Fruit fly (Drosophila melanogaster) whole organism, prepupa: ENCODE measurements around the gene CG12017.
A peak's percentile ranks its signal among the peaks of the same experiment; 100 is the strongest.

ENCODE experiments used
- Blimp-1 ChIP-seq: fragments of 200-800 bp; sonication (Bioruptor generic); optimal IDR thresholded peaks from 3 replicates; lab custom pipeline; 2017; ENCODE audit warnings: missing biosample characterization, missing genetic modification characterization, mild to moderate bottlenecking, moderate library complexity, missing genetic modification reagents
- CG10631 ChIP-seq: fragments of 200-800 bp; sonication (Bioruptor generic); optimal IDR thresholded peaks from 2 replicates; lab custom pipeline; 2016; ENCODE audit warnings: missing biosample characterization, missing genetic modification characterization
- CG10669 ChIP-seq: fragments of 200-800 bp; sonication (Bioruptor generic); optimal IDR thresholded peaks from 3 replicates; lab custom pipeline; 2018; ENCODE audit warnings: missing biosample characterization, mild to moderate bottlenecking, missing genetic modification characterization, moderate library complexity
- CG11762 ChIP-seq: fragments of 200-800 bp; sonication (Bioruptor generic); optimal IDR thresholded peaks from 3 replicates; lab custom pipeline; 2016; ENCODE audit warnings: missing biosample characterization, missing genetic modification characterization; ENCODE audit not compliant: insufficient read depth
- CG11902 ChIP-seq: fragments of 200-800 bp; sonication (Bioruptor generic); optimal IDR thresholded peaks from 3 replicates; lab custom pipeline; 2016; ENCODE audit warnings: missing biosample characterization, missing genetic modification characterization
- CG15336 ChIP-seq: fragments of 200-800 bp; sonication (Bioruptor generic); IDR thresholded peaks from 2 replicates; pipeline ENCODE4 v1.3.6; 2022; ENCODE audit warnings: missing biosample characterization, missing genetic modification characterization
- CG1621 ChIP-seq: fragments of 200-800 bp; sonication (Bioruptor generic); optimal IDR thresholded peaks from 3 replicates; lab custom pipeline; 2018; ENCODE audit warnings: missing biosample characterization, mild to moderate bottlenecking, missing genetic modification characterization
- CG16779 ChIP-seq: fragments of 200-800 bp; sonication (Bioruptor generic); optimal IDR thresholded peaks from 3 replicates; lab custom pipeline; 2017; ENCODE audit warnings: missing biosample characterization, mild to moderate bottlenecking, missing genetic modification characterization
- CG3032 ChIP-seq: fragments of 200-800 bp; optimal IDR thresholded peaks from 2 replicates; lab custom pipeline; 2019; ENCODE audit warnings: missing biosample characterization, mild to moderate bottlenecking, missing genetic modification characterization, moderate library complexity
- CG32006 ChIP-seq: fragments of 200-800 bp; sonication (Bioruptor generic); optimal IDR thresholded peaks from 3 replicates; lab custom pipeline; 2017; ENCODE audit warnings: missing biosample characterization, mild to moderate bottlenecking, missing genetic modification characterization
- CG3919 ChIP-seq: fragments of 200-800 bp; sonication (Bioruptor generic); optimal IDR thresholded peaks from 3 replicates; lab custom pipeline; 2016; ENCODE audit warnings: missing biosample characterization, missing genetic modification characterization
- CG6163 ChIP-seq: fragments of 200-800 bp; sonication (Bioruptor generic); IDR thresholded peaks from 3 replicates; pipeline ENCODE4 v1.3.6; 2022; ENCODE audit warnings: missing biosample characterization, missing genetic modification characterization
- CG6276 ChIP-seq: fragments of 200-800 bp; sonication (Bioruptor generic); optimal IDR thresholded peaks from 2 replicates; lab custom pipeline; 2017; ENCODE audit warnings: missing biosample characterization, mild to moderate bottlenecking, missing genetic modification characterization
- CG6808 ChIP-seq: fragments of 200-800 bp; sonication (Bioruptor generic); optimal IDR thresholded peaks from 3 replicates; lab custom pipeline; 2017; ENCODE audit warnings: missing biosample characterization, missing genetic modification characterization, mild to moderate bottlenecking, moderate library complexity, missing genetic modification reagents
- CG6854 ChIP-seq: fragments of 200-800 bp; sonication (Bioruptor generic); optimal IDR thresholded peaks from 2 replicates; lab custom pipeline; 2017; ENCODE audit warnings: missing biosample characterization, mild to moderate bottlenecking, missing genetic modification characterization
- CG8319 ChIP-seq: fragments of 200-800 bp; sonication (Bioruptor generic); optimal IDR thresholded peaks from 3 replicates; lab custom pipeline; 2016; ENCODE audit warnings: missing biosample characterization, missing genetic modification characterization
- CG9139 ChIP-seq: fragments of 200-800 bp; sonication (Bioruptor generic); optimal IDR thresholded peaks from 3 replicates; lab custom pipeline; 2017; ENCODE audit warnings: missing biosample characterization, mild to moderate bottlenecking, missing genetic modification characterization
- Eip75B ChIP-seq: fragments of 200-800 bp; sonication (Bioruptor generic); optimal IDR thresholded peaks from 3 replicates; lab custom pipeline; 2016; ENCODE audit warnings: missing biosample characterization, missing genetic modification characterization
- Eip78C ChIP-seq: fragments of 200-800 bp; sonication (Bioruptor generic); peaks from one replicate; lab custom pipeline; 2016; ENCODE audit warnings: missing biosample characterization, missing genetic modification characterization
- Eip93F ChIP-seq: fragments of 200-800 bp; sonication (Bioruptor generic); optimal IDR thresholded peaks from 2 replicates; lab custom pipeline; 2016; ENCODE audit warnings: missing biosample characterization, mild to moderate bottlenecking, missing genetic modification characterization
- Ets96B ChIP-seq: fragments of 200-800 bp; optimal IDR thresholded peaks from 2 replicates; lab custom pipeline; 2019; ENCODE audit warnings: missing biosample characterization, mild to moderate bottlenecking, missing genetic modification characterization, moderate library complexity
- Hr38 ChIP-seq: sonication (Bioruptor generic); optimal IDR thresholded peaks from 2 replicates; lab custom pipeline; 2016; ENCODE audit warnings: missing biosample characterization, missing genetic modification characterization
- Hr39 ChIP-seq: fragments of 200-800 bp; sonication (Bioruptor generic); optimal IDR thresholded peaks from 2 replicates; lab custom pipeline; 2016; ENCODE audit warnings: missing biosample characterization, missing genetic modification characterization
- Hr4 ChIP-seq: fragments of 200-800 bp; sonication (Bioruptor generic); optimal IDR thresholded peaks from 3 replicates; lab custom pipeline; 2016; ENCODE audit warnings: missing biosample characterization, missing genetic modification characterization
- Lpt ChIP-seq: fragments of 200-800 bp; sonication (Bioruptor generic); optimal IDR thresholded peaks from 3 replicates; lab custom pipeline; 2016; ENCODE audit warnings: missing biosample characterization, missing genetic modification characterization
- Met ChIP-seq: fragments of 200-800 bp; sonication (Bioruptor generic); optimal IDR thresholded peaks from 3 replicates; lab custom pipeline; 2016; ENCODE audit warnings: missing biosample characterization, missing genetic modification characterization
- OdsH ChIP-seq: fragments of 200-800 bp; sonication (Bioruptor generic); optimal IDR thresholded peaks from 3 replicates; lab custom pipeline; 2016; ENCODE audit warnings: missing biosample characterization, missing genetic modification characterization
- Smox ChIP-seq: fragments of 200-800 bp; sonication (Bioruptor generic); optimal IDR thresholded peaks from 3 replicates; lab custom pipeline; 2016; ENCODE audit warnings: missing biosample characterization, missing genetic modification characterization
- Sox102F ChIP-seq: fragments of 200-800 bp; sonication (Bioruptor generic); optimal IDR thresholded peaks from 2 replicates; lab custom pipeline; 2016; ENCODE audit warnings: missing biosample characterization, mild to moderate bottlenecking, missing genetic modification characterization
- Sox14 ChIP-seq: fragments of 200-800 bp; sonication (Bioruptor generic); optimal IDR thresholded peaks from 3 replicates; lab custom pipeline; 2016; ENCODE audit warnings: missing biosample characterization, missing genetic modification characterization
- Sox15 ChIP-seq: fragments of 200-800 bp; sonication (Bioruptor generic); optimal IDR thresholded peaks from 3 replicates; lab custom pipeline; 2016; ENCODE audit warnings: missing biosample characterization, missing genetic modification characterization
- achi ChIP-seq: fragments of 200-800 bp; sonication (Bioruptor generic); optimal IDR thresholded peaks from 3 replicates; lab custom pipeline; 2016; ENCODE audit warnings: missing biosample characterization, missing genetic modification characterization
- acj6 ChIP-seq: fragments of 200-800 bp; sonication (Bioruptor generic); optimal IDR thresholded peaks from 3 replicates; lab custom pipeline; 2016; ENCODE audit warnings: missing biosample characterization, missing genetic modification characterization
- cyc ChIP-seq: fragments of 200-800 bp; sonication (Bioruptor generic); optimal IDR thresholded peaks from 3 replicates; lab custom pipeline; 2016; ENCODE audit warnings: missing biosample characterization, missing genetic modification characterization
- dsx ChIP-seq: fragments of 200-800 bp; optimal IDR thresholded peaks from 3 replicates; lab custom pipeline; 2019; ENCODE audit warnings: missing biosample characterization, mild to moderate bottlenecking, missing genetic modification characterization, moderate library complexity; ENCODE audit not compliant: poor library complexity, severe bottlenecking
- esn ChIP-seq: fragments of 200-800 bp; sonication (Bioruptor generic); optimal IDR thresholded peaks from 2 replicates; lab custom pipeline; 2016; ENCODE audit warnings: missing biosample characterization, mild to moderate bottlenecking, missing genetic modification characterization, moderate library complexity
- fd85E ChIP-seq: fragments of 200-800 bp; sonication (Bioruptor generic); optimal IDR thresholded peaks from 3 replicates; lab custom pipeline; 2016; ENCODE audit warnings: missing biosample characterization, missing genetic modification characterization
- fkh ChIP-seq: fragments of 200-800 bp; sonication (Bioruptor generic); optimal IDR thresholded peaks from 3 replicates; lab custom pipeline; 2017; ENCODE audit warnings: missing biosample characterization, mild to moderate bottlenecking, missing genetic modification characterization, moderate library complexity
- net ChIP-seq: fragments of 200-800 bp; sonication (Bioruptor generic); optimal IDR thresholded peaks from 3 replicates; lab custom pipeline; 2016; ENCODE audit warnings: missing biosample characterization, missing genetic modification characterization
- pdm3 ChIP-seq: fragments of 200-800 bp; sonication (Bioruptor generic); optimal IDR thresholded peaks from 3 replicates; lab custom pipeline; 2016; ENCODE audit warnings: missing biosample characterization, missing genetic modification characterization
- salr ChIP-seq, 2 experiments: fragments of 200-800 bp; sonication (Bioruptor generic); optimal IDR thresholded peaks; 3 replicates each; lab custom pipeline; 2016 to 2018; ENCODE audit warnings: missing biosample characterization in 2 of 2, missing genetic modification characterization in 2 of 2, mild to moderate bottlenecking in 1 of 2
- spab ChIP-seq: fragments of 200-800 bp; sonication (Bioruptor generic); optimal IDR thresholded peaks from 2 replicates; lab custom pipeline; 2017; ENCODE audit warnings: missing biosample characterization, mild to moderate bottlenecking, missing genetic modification characterization, missing genetic modification reagents
- ss ChIP-seq, 2 experiments: fragments of 200-800 bp; sonication (Bioruptor generic); optimal IDR thresholded peaks; 2 replicates in 1 of 2; 3 replicates in 1 of 2; lab custom pipeline; 2017 to 2018; ENCODE audit warnings: mild to moderate bottlenecking in 2 of 2, missing biosample characterization in 2 of 2, missing genetic modification characterization in 2 of 2, moderate library complexity in 1 of 2
- svp ChIP-seq: fragments of 200-800 bp; sonication (Bioruptor generic); peaks from one replicate; lab custom pipeline; 2016; ENCODE audit warnings: missing biosample characterization, missing genetic modification characterization
- topi ChIP-seq: fragments of 200-800 bp; sonication (Bioruptor generic); optimal IDR thresholded peaks from 3 replicates; lab custom pipeline; 2016; ENCODE audit warnings: missing biosample characterization, missing genetic modification characterization
- vri ChIP-seq: fragments of 200-800 bp; sonication (Bioruptor generic); optimal IDR thresholded peaks from 3 replicates; lab custom pipeline; 2016; ENCODE audit warnings: missing biosample characterization, mild to moderate bottlenecking, missing genetic modification characterization

Gene CG12017

DNA sequence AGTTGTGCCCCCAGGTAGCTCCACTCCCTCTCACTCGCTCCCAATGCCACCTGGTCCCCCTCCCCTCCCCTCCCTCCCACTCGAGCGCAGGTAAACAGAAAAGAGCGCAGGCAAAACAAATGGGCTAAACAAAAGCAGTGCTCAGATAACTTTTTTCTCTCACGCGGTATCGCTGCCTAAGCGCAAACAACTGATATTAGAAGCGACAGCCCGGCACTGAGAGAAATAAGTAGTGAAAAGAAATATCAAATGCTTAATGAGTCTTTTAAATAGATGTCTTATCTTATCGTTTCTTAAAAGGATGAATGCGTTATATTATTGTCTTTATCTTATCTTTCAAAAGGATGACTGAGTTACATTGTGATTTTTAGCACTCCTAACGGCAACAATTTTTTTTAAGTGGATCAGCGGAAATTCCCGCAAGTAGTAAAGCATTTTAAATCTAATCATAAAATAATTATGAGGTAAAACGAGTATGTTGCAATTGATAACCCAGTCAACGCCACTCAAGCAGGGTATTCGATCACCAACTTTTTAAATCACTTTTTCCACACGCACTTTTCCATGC, 21.2 kb downstream of the CG12017 start (continued):
- TF ChIP-seq CG9139 (no peak), achi (GFP tag; lab: Kevin White, UChicago) (peak; percentile 42), CG10631 (GFP tag; lab: Kevin White, UChicago) (peak; percentile 29), CG3032 (tag; lab: Kevin White, UChicago) (no peak), CG32006 (peak; percentile 74), acj6 (peak; percentile 20), net (GFP tag; lab: Kevin White, UChicago) (peak; percentile 39), Eip75B (peak; percentile 19), topi (peak; percentile 27), Hr38 (GFP tag; lab: Kevin White, UChicago) (no peak), Hr39 (GFP tag; lab: Kevin White, UChicago) (peak; percentile 16), esn (peak; percentile 13), CG6163 (GFP tag; lab: Robert Waterston, UW) (peak; percentile 59; the same call in 2 of the 3 replicates), spab (no peak), salr (GFP tag; optimal IDR thresholded peaks at IDR 0.05; lab: Kevin White, UChicago) (peak in 1 of 2 experiments; percentile 69), Hr4 (GFP tag; lab: Kevin White, UChicago) (peak; percentile 80), Sox102F (GFP tag; lab: Kevin White, UChicago) (no peak), CG15336 (GFP tag; lab: Robert Waterston, UW) (peak; percentile 83), CG11902 (GFP tag; lab: Kevin White, UChicago) (no peak), Ets96B (tag; lab: Kevin White, UChicago) (peak; percentile 4), Smox (GFP tag; lab: Kevin White, UChicago) (peak; percentile 14), CG10669 (GFP tag; lab: Kevin White, UChicago) (no peak), vri (GFP tag; lab: Kevin White, UChicago) (peak; percentile 66), fd85E (GFP tag; lab: Kevin White, UChicago) (no peak), CG1621 (tag; lab: Kevin White, UChicago) (no peak), Eip78C (GFP tag; lab: Kevin White, UChicago) (peak; percentile 61), Sox14 (peak; percentile 45)

dm6 chr3L:3303087-3303526, 23.1 kb downstream of the CG12017 start, which contains the start of gene CG14968:
TSS of gene CG14968 (minus strand) at chr3L:3303112.
- TF ChIP-seq esn (peak; percentile 95), salr (GFP tag; optimal IDR thresholded peaks at IDR 0.05; lab: Kevin White, UChicago) (peak; percentile 79 to 80), pdm3 (peak; percentile 91), Blimp-1 (GFP tag; lab: Kevin White, UChicago) (peak; percentile 89), dsx (GFP tag; lab: Kevin White, UChicago) (peak; percentile 91), Eip93F (peak; percentile 94), achi (GFP tag; lab: Kevin White, UChicago) (peak; percentile 95), Met (GFP tag; lab: Kevin White, UChicago) (peak; percentile 92), ss (GFP tag; optimal IDR thresholded peaks at IDR 0.05; lab: Kevin White, UChicago) (peak; percentile 79 to 89), CG11902 (GFP tag; lab: Kevin White, UChicago) (peak; percentile 93), CG6163 (GFP tag; lab: Robert Waterston, UW) (peak; percentile 99), CG6276 (peak; percentile 93), net (GFP tag; lab: Kevin White, UChicago) (peak; percentile 92), Eip75B (peak; percentile 88), spab (peak; percentile 80), Lpt (GFP tag; lab: Kevin White, UChicago) (peak; percentile 88), CG6854 (GFP tag; lab: Kevin White, UChicago) (peak; percentile 92), fd85E (GFP tag; lab: Kevin White, UChicago) (peak; percentile 86), Smox (GFP tag; lab: Kevin White, UChicago) (peak; percentile 95), acj6 (peak; percentile 95), OdsH (GFP tag; lab: Kevin White, UChicago) (peak; percentile 97), CG10669 (GFP tag; lab: Kevin White, UChicago) (peak; percentile 93), CG11762 (peak; percentile 88), CG15336 (GFP tag; lab: Robert Waterston, UW) (peak; percentile 97), svp (GFP tag; lab: Kevin White, UChicago) (peak; percentile 96), Sox102F (GFP tag; lab: Kevin White, UChicago) (peak; percentile 93), cyc (peak; percentile 96), CG8319 (GFP tag; lab: Kevin White, UChicago) (peak; percentile 91), Hr4 (GFP tag; lab: Kevin White, UChicago) (peak; percentile 88), CG32006 (peak; percentile 93), Sox15 (peak; percentile 88), Eip78C (GFP tag; lab: Kevin White, UChicago) (peak; percentile 98), fkh (GFP tag; lab: Kevin White, UChicago) (peak; percentile 31), CG6808 (GFP tag; lab: Kevin White, UChicago) (peak; percentile 76), CG1621 (tag; lab: Kevin White, UChicago) (peak; percentile 67), CG16779 (tag; lab: Kevin White, UChicago) (peak; percentile 78), CG3919 (GFP tag; lab: Kevin White, UChicago) (peak; percentile 97)
